Worm (Caenorhabditis elegans): Measurements from ENCODE around the gene F21A3.2.

The F21A3.2 gene

DNA sequence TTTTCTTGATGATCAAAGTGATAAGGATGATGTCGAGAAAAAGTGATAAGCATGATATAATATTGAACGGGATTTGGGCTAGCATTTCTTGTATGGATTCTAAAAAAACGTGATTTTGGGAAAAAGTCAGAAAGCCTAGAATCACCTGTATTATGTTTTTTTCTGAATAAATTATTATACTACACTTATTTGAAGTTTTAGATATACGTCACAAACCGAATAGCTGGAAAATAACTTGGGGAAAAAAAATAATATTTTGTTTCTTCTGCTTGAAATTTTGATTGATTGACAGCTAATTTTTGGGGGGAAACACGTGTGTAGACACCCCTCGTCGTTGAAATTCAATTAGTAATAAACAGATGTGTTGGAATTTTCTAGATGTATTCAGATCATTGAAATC, 41.2 kb downstream of the F21A3.2 start, which contains the start of gene str-264:
str-264 (minus strand) TSS at position 101 of the 400 bp plus-strand sequence.
- TF ChIP-seq elt-1 (tag; optimal IDR thresholded peaks at IDR 0.05; ENCODE audit: borderline replicate concordance, insufficient read depth) (no peak), nhr-28 (tag; optimal IDR thresholded peaks at IDR 0.05) (no peak), cnd-1 (tag; optimal IDR thresholded peaks at IDR 0.05) (no peak), nhr-12 (tag; optimal IDR thresholded peaks at IDR 0.05) (no peak), ztf-11 (tag; optimal IDR thresholded peaks at IDR 0.05) (no peak), mls-2 (tag; optimal IDR thresholded peaks at IDR 0.05) (no peak), blmp-1 (tag; optimal IDR thresholded peaks at IDR 0.05) (no peak), hlh-1 (tag; optimal IDR thresholded peaks at IDR 0.05) (no peak), bed-3 (GFP tag; optimal IDR thresholded peaks at IDR 0.05) (no peak), nhr-2 (tag; optimal IDR thresholded peaks at IDR 0.05) (no peak), unc-39 (tag; optimal IDR thresholded peaks at IDR 0.05) (no peak), lin-13 (tag; optimal IDR thresholded peaks at IDR 0.05) (no peak), mep-1 (tag; optimal IDR thresholded peaks at IDR 0.05) (no peak), sem-2 (GFP tag; optimal IDR thresholded peaks at IDR 0.05) (no peak), M03D4.4 (tag; optimal IDR thresholded peaks at IDR 0.05) (no peak), snpc-4 (tag; optimal IDR thresholded peaks at IDR 0.05) (no peak), zip-8 (tag; optimal IDR thresholded peaks at IDR 0.05) (no peak), tbx-8 (GFP tag; optimal IDR thresholded peaks at IDR 0.05) (no peak), ceh-83 (GFP tag; optimal IDR thresholded peaks at IDR 0.05) (no peak), ham-2 (GFP tag; optimal IDR thresholded peaks at IDR 0.05) (no peak)

DNA sequence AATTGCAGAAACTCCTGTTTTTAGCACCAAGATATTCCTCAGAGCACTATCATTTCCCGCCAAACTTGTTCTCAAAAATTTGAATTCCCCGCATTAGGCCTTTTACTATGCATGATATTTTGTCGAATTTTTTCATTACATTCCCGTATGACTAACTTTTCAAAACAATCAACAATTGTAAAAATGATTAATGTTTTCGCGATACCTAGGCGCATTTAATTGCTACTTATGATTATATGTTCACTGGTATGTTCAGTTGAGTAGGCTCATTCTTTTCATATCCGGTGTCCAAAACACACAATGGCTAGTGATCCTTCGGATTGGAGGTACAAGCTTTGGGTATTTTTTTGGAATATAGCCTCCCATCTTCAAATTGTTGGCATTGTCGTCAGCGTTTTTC, 46.0 kb downstream of the F21A3.2 start, which contains the start of gene srw-21:
srw-21 (plus strand) TSS at position 301 of the 400 bp plus-strand sequence.
- TF ChIP-seq bed-3 (GFP tag; optimal IDR thresholded peaks at IDR 0.05) (no peak), flh-1 (GFP tag; optimal IDR thresholded peaks at IDR 0.05) (no peak), pha-4 (tag; optimal IDR thresholded peaks at IDR 0.05) (no peak), nhr-2 (tag; optimal IDR thresholded peaks at IDR 0.05) (no peak), nhr-28 (tag; optimal IDR thresholded peaks at IDR 0.05) (no peak), nhr-237 (tag; optimal IDR thresholded peaks at IDR 0.05) (no peak), lin-32 (GFP tag; optimal IDR thresholded peaks at IDR 0.05) (no peak), nhr-76 (tag; optimal IDR thresholded peaks at IDR 0.05) (no peak), mep-1 (tag; optimal IDR thresholded peaks at IDR 0.05) (no peak), ham-2 (GFP tag; optimal IDR thresholded peaks at IDR 0.05) (no peak), sptf-1 (tag; optimal IDR thresholded peaks at IDR 0.05) (no peak)

DNA sequence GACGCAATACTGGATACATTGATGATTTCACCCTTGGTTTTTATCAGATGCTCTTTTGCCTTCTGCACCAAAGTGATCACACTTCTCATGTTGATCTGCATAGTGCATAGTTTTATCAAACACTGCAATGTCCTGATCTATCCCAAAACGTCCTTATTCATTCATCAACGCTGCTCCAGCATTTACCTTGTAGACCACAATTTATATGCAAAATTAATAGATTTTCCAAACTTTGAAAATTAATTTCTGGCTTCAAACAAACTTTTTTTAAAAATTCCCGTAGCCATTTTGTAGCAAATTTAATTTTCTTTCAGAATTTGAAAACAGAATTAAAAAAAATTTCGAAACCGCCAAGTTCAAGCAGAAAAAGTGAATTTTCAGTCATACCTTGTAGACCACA, 49.2 kb downstream of the F21A3.2 start, which contains the start of gene C06B8.3:
C06B8.3 (minus strand) TSS at position 101 of the 400 bp plus-strand sequence.
- TF ChIP-seq ztf-11 (tag; optimal IDR thresholded peaks at IDR 0.05) = no peak
- no peak for TF ChIP-seq nhr-12 (tag; optimal IDR thresholded peaks at IDR 0.05)
- no peak for TF ChIP-seq flh-1 (GFP tag; optimal IDR thresholded peaks at IDR 0.05)
- no peak for TF ChIP-seq unc-62 (GFP tag; optimal IDR thresholded peaks at IDR 0.05)
- no peak for TF ChIP-seq blmp-1 (tag; optimal IDR thresholded peaks at IDR 0.05)
- TF ChIP-seq nhr-76 (tag; optimal IDR thresholded peaks at IDR 0.05) = no peak
- no peak for TF ChIP-seq lsy-2 (tag; optimal IDR thresholded peaks at IDR 0.05)
- TF ChIP-seq snpc-4 (tag; optimal IDR thresholded peaks at IDR 0.05) = no peak
- TF ChIP-seq ceh-43 (GFP tag; optimal IDR thresholded peaks at IDR 0.05) = no peak
- no peak for TF ChIP-seq mab-5 (tag; optimal IDR thresholded peaks at IDR 0.05)
- no peak for TF ChIP-seq nhr-2 (tag; optimal IDR thresholded peaks at IDR 0.05)
- no peak for TF ChIP-seq lin-32 (GFP tag; optimal IDR thresholded peaks at IDR 0.05)
- TF ChIP-seq nhr-28 (tag; optimal IDR thresholded peaks at IDR 0.05) = no peak
- no peak for TF ChIP-seq ces-1 (GFP tag; optimal IDR thresholded peaks at IDR 0.05)
- no peak for TF ChIP-seq drap-1 (GFP tag; optimal IDR thresholded peaks at IDR 0.05)
- TF ChIP-seq sptf-1 (tag; optimal IDR thresholded peaks at IDR 0.05) = no peak
- TF ChIP-seq pha-4 (tag; optimal IDR thresholded peaks at IDR 0.05) = no peak
- TF ChIP-seq elt-3 (tag; optimal IDR thresholded peaks at IDR 0.05) = no peak
- TF ChIP-seq zip-8 (tag; optimal IDR thresholded peaks at IDR 0.05) = no peak
